Fruit fly (Drosophila melanogaster) whole organism, embryonic: ENCODE data around the gene CG10185.

ENCODE experiments used
- CG11504 ChIP-seq: fragments of 200-800 bp; sonication (Bioruptor generic); optimal IDR thresholded peaks from 3 replicates; lab custom pipeline; 2019; ENCODE audit warnings: missing biosample characterization, mild to moderate bottlenecking, missing genetic modification characterization, moderate library complexity
- CG11723 ChIP-seq: fragments of 200-800 bp; sonication (Bioruptor generic); optimal IDR thresholded peaks from 2 replicates; lab custom pipeline; 2017; ENCODE audit warnings: missing biosample characterization, mild to moderate bottlenecking, missing genetic modification characterization
- CG12219 ChIP-seq: fragments of 200-800 bp; sonication (Bioruptor generic); optimal IDR thresholded peaks from 3 replicates; lab custom pipeline; 2018; ENCODE audit warnings: missing biosample characterization, mild to moderate bottlenecking, missing genetic modification characterization
- CG12769 ChIP-seq: fragments of 200-800 bp; sonication (Bioruptor generic); optimal IDR thresholded peaks from 2 replicates; lab custom pipeline; 2019; ENCODE audit warnings: missing biosample characterization, mild to moderate bottlenecking, missing genetic modification characterization, moderate library complexity
- CG14710 ChIP-seq: fragments of 200-800 bp; sonication (Bioruptor generic); optimal IDR thresholded peaks from 3 replicates; lab custom pipeline; 2019; ENCODE audit warnings: missing biosample characterization, mild to moderate bottlenecking, missing genetic modification characterization, moderate library complexity
- CG14860 ChIP-seq: fragments of 200-800 bp; sonication (Bioruptor generic); IDR thresholded peaks from 3 replicates; pipeline ENCODE4 v1.3.6; 2022; ENCODE audit warnings: missing biosample characterization, missing genetic modification characterization; ENCODE audit not compliant: partially characterized antibody
- CG15269 ChIP-seq: fragments of 200-800 bp; sonication (Bioruptor generic); optimal IDR thresholded peaks from 2 replicates; lab custom pipeline; 2018; ENCODE audit warnings: missing biosample characterization, mild to moderate bottlenecking, missing genetic modification characterization, moderate library complexity
- CG15479 ChIP-seq: fragments of 200-800 bp; sonication (Bioruptor generic); optimal IDR thresholded peaks from 3 replicates; lab custom pipeline; 2019; ENCODE audit warnings: missing biosample characterization, mild to moderate bottlenecking, missing genetic modification characterization, moderate library complexity
- CG16863 ChIP-seq: fragments of 200-800 bp; sonication (Bioruptor generic); optimal IDR thresholded peaks from 3 replicates; lab custom pipeline; 2016; ENCODE audit warnings: missing biosample characterization, missing genetic modification characterization
- CG17829 ChIP-seq: fragments of 200-800 bp; optimal IDR thresholded peaks from 2 replicates; lab custom pipeline; 2019; ENCODE audit warnings: missing biosample characterization, mild to moderate bottlenecking, missing genetic modification characterization, moderate library complexity
- CG18476 ChIP-seq: fragments of 200-800 bp; sonication (Bioruptor generic); optimal IDR thresholded peaks from 2 replicates; lab custom pipeline; 2016; ENCODE audit warnings: missing biosample characterization, mild to moderate bottlenecking, missing genetic modification characterization
- CG31388 ChIP-seq: fragments of 200-800 bp; sonication (Bioruptor generic); optimal IDR thresholded peaks from 2 replicates; lab custom pipeline; 2016; ENCODE audit warnings: missing biosample characterization, missing genetic modification characterization
- CG4328 ChIP-seq: fragments of 200-800 bp; sonication (Bioruptor generic); optimal IDR thresholded peaks from 3 replicates; lab custom pipeline; 2017; ENCODE audit warnings: missing biosample characterization, missing genetic modification reagents, missing genetic modification characterization
- CG6254 ChIP-seq: fragments of 200-800 bp; sonication (Bioruptor generic); optimal IDR thresholded peaks from 3 replicates; lab custom pipeline; 2017; ENCODE audit warnings: mild to moderate bottlenecking, missing biosample characterization, missing genetic modification reagents, missing genetic modification characterization
- CG6791 ChIP-seq: fragments of 200-800 bp; sonication (Bioruptor generic); IDR thresholded peaks from 3 replicates; pipeline ENCODE4 v1.3.6; 2022; ENCODE audit warnings: missing biosample characterization, missing genetic modification characterization; ENCODE audit not compliant: partially characterized antibody
- CG7928 ChIP-seq: fragments of 200-800 bp; sonication (Bioruptor generic); optimal IDR thresholded peaks from 2 replicates; lab custom pipeline; 2017; ENCODE audit warnings: missing biosample characterization, mild to moderate bottlenecking, missing genetic modification characterization
- CG8281 ChIP-seq: fragments of 200-800 bp; sonication (Bioruptor generic); optimal IDR thresholded peaks from 2 replicates; lab custom pipeline; 2018; ENCODE audit warnings: missing biosample characterization, mild to moderate bottlenecking, missing genetic modification characterization, moderate library complexity
- CG9215 ChIP-seq: fragments of 200-800 bp; sonication (Bioruptor generic); IDR thresholded peaks from 2 replicates; pipeline ENCODE4 v1.3.6; 2022; ENCODE audit warnings: missing biosample characterization, missing genetic modification characterization
- CG9437 ChIP-seq: fragments of 200-800 bp; sonication (Bioruptor generic); optimal IDR thresholded peaks from 2 replicates; lab custom pipeline; 2018; ENCODE audit warnings: missing biosample characterization, mild to moderate bottlenecking, missing genetic modification characterization
- Dp ChIP-seq: fragments of 200-800 bp; sonication (Bioruptor generic); optimal IDR thresholded peaks from 2 replicates; lab custom pipeline; 2018; ENCODE audit warnings: missing biosample characterization, mild to moderate bottlenecking, missing genetic modification characterization, moderate library complexity
- Gsc ChIP-seq: fragments of 200-800 bp; sonication (Bioruptor generic); IDR thresholded peaks from 2 replicates; pipeline ENCODE4 v1.3.6; 2022; ENCODE audit warnings: missing biosample characterization, missing genetic modification characterization
- Gug ChIP-seq: fragments of 200-800 bp; sonication (Bioruptor generic); IDR thresholded peaks from 4 replicates; pipeline ENCODE4 v1.3.6; 2022; ENCODE audit warnings: missing biosample characterization, missing genetic modification characterization
- HLH54F ChIP-seq: fragments of 200-800 bp; sonication (Bioruptor generic); optimal IDR thresholded peaks from 3 replicates; lab custom pipeline; 2016; ENCODE audit warnings: missing biosample characterization, missing genetic modification characterization
- MESR4 ChIP-seq: fragments of 200-800 bp; sonication (Bioruptor generic); optimal IDR thresholded peaks from 2 replicates; lab custom pipeline; 2018; ENCODE audit warnings: missing biosample characterization, mild to moderate bottlenecking, missing genetic modification characterization, moderate library complexity
- Mrtf ChIP-seq: fragments of 200-800 bp; sonication (Bioruptor generic); IDR thresholded peaks from 3 replicates; pipeline ENCODE4 v1.3.6; 2022; ENCODE audit warnings: missing biosample characterization, missing genetic modification characterization
- NC2β ChIP-seq: fragments of 200-800 bp; sonication (Bioruptor generic); optimal IDR thresholded peaks from 2 replicates; lab custom pipeline; 2016; ENCODE audit warnings: missing biosample characterization, missing genetic modification characterization
- Sry-δ ChIP-seq: fragments of 200-800 bp; sonication (Bioruptor generic); optimal IDR thresholded peaks from 2 replicates; lab custom pipeline; 2016; ENCODE audit warnings: missing biosample characterization, missing genetic modification characterization
- YL-1 ChIP-seq: fragments of 200-800 bp; sonication (Bioruptor generic); optimal IDR thresholded peaks from 3 replicates; lab custom pipeline; 2017; ENCODE audit warnings: missing biosample characterization, mild to moderate bottlenecking, missing genetic modification characterization
- bbx ChIP-seq: fragments of 200-800 bp; sonication (Bioruptor generic); IDR thresholded peaks from 2 replicates; pipeline ENCODE4 v1.3.6; 2022; ENCODE audit warnings: missing biosample characterization, missing genetic modification characterization; ENCODE audit not compliant: partially characterized antibody
- bowl ChIP-seq: fragments of 200-800 bp; sonication (Bioruptor generic); IDR thresholded peaks from 2 replicates; pipeline ENCODE4 v1.3.6; 2022; ENCODE audit warnings: missing biosample characterization, missing genetic modification characterization
- bsh ChIP-seq, 2 experiments: fragments of 200-800 bp; sonication (Bioruptor generic); optimal IDR thresholded peaks; 2 replicates each; lab custom pipeline; 2017 to 2018; ENCODE audit warnings: mild to moderate bottlenecking in 2 of 2, missing biosample characterization in 2 of 2, missing genetic modification characterization in 2 of 2, moderate library complexity in 1 of 2
- caup ChIP-seq: fragments of 200-800 bp; sonication (Bioruptor generic); optimal IDR thresholded peaks from 3 replicates; lab custom pipeline; 2017; ENCODE audit warnings: missing biosample characterization, mild to moderate bottlenecking, missing genetic modification characterization, moderate library complexity; ENCODE audit not compliant: severe bottlenecking
- dimm ChIP-seq: fragments of 200-800 bp; sonication (Bioruptor generic); IDR thresholded peaks from 2 replicates; pipeline ENCODE4 v1.3.6; 2022; ENCODE audit warnings: missing biosample characterization, missing genetic modification characterization
- dmrt99B ChIP-seq: fragments of 200-800 bp; sonication (Bioruptor generic); optimal IDR thresholded peaks from 2 replicates; lab custom pipeline; 2018; ENCODE audit warnings: missing biosample characterization, mild to moderate bottlenecking, missing genetic modification characterization, moderate library complexity
- dysf ChIP-seq: fragments of 200-800 bp; sonication (Bioruptor generic); IDR thresholded peaks from 3 replicates; pipeline ENCODE4 v1.3.6; 2022; ENCODE audit warnings: missing biosample characterization, missing genetic modification characterization
- emc ChIP-seq: fragments of 200-800 bp; sonication (Bioruptor generic); optimal IDR thresholded peaks from 2 replicates; lab custom pipeline; 2016; ENCODE audit warnings: missing biosample characterization, missing genetic modification characterization
- fd3F ChIP-seq: fragments of 200-800 bp; sonication (Bioruptor generic); optimal IDR thresholded peaks from 2 replicates; lab custom pipeline; 2018; ENCODE audit warnings: missing biosample characterization, mild to moderate bottlenecking, missing genetic modification characterization, moderate library complexity
- jing ChIP-seq: fragments of 200-800 bp; sonication (Bioruptor generic); optimal IDR thresholded peaks from 2 replicates; lab custom pipeline; 2018; ENCODE audit warnings: missing biosample characterization, mild to moderate bottlenecking, missing genetic modification characterization
- mirr ChIP-seq: fragments of 200-800 bp; sonication (Bioruptor generic); optimal IDR thresholded peaks from 3 replicates; lab custom pipeline; 2018; ENCODE audit warnings: missing biosample characterization, mild to moderate bottlenecking, missing genetic modification characterization
- oc ChIP-seq: fragments of 200-800 bp; sonication (Bioruptor generic); optimal IDR thresholded peaks from 2 replicates; lab custom pipeline; 2018; ENCODE audit warnings: missing biosample characterization, mild to moderate bottlenecking, missing genetic modification characterization, moderate library complexity
- peb ChIP-seq: fragments of 200-800 bp; sonication (Bioruptor generic); IDR thresholded peaks from 2 replicates; pipeline ENCODE4 v1.3.6; 2022; ENCODE audit warnings: missing biosample characterization, missing genetic modification characterization
- seq ChIP-seq: fragments of 200-800 bp; sonication (Bioruptor generic); IDR thresholded peaks from 2 replicates; pipeline ENCODE4 v1.3.6; 2022; ENCODE audit warnings: missing biosample characterization, missing genetic modification characterization
- shn ChIP-seq: fragments of 200-800 bp; sonication (Bioruptor generic); optimal IDR thresholded peaks from 3 replicates; lab custom pipeline; 2016; ENCODE audit warnings: missing biosample characterization, missing genetic modification characterization
- stwl ChIP-seq: fragments of 200-800 bp; sonication (Bioruptor generic); optimal IDR thresholded peaks from 3 replicates; lab custom pipeline; 2018; ENCODE audit warnings: missing biosample characterization, mild to moderate bottlenecking, missing genetic modification characterization, moderate library complexity
- tin ChIP-seq: fragments of 200-800 bp; sonication (Bioruptor generic); optimal IDR thresholded peaks from 3 replicates; lab custom pipeline; 2016; ENCODE audit warnings: missing biosample characterization, missing genetic modification characterization
- vnd ChIP-seq: fragments of 200-800 bp; sonication (Bioruptor generic); IDR thresholded peaks from 3 replicates; pipeline ENCODE4 v1.3.6; 2022; ENCODE audit warnings: missing biosample characterization, missing genetic modification characterization; ENCODE audit not compliant: partially characterized antibody
- zfh2 ChIP-seq: fragments of 200-800 bp; sonication (Bioruptor generic); optimal IDR thresholded peaks from 2 replicates; lab custom pipeline; 2016; ENCODE audit warnings: missing biosample characterization, missing genetic modification characterization

Gene CG10185

dm6 chr3R:16071689-16072580, 4.5 kb upstream of the CG10185 start (continued):
- TF ChIP-seq CG15269 (tag; lab: Kevin White, UChicago): no peak
- peak; percentile 46 for TF ChIP-seq dimm (GFP tag; lab: Robert Waterston, UW)
- no peak for TF ChIP-seq CG12769
- peak; percentile 21 for TF ChIP-seq CG31388
- TF ChIP-seq dysf: peak; percentile 64
- no peak for TF ChIP-seq emc (GFP tag; lab: Kevin White, UChicago)
- no peak for TF ChIP-seq CG14860
- TF ChIP-seq fd3F: no peak
- no peak for TF ChIP-seq CG8281 (tag; lab: Kevin White, UChicago)
- TF ChIP-seq oc (tag; lab: Kevin White, UChicago): peak; percentile 54
- TF ChIP-seq bowl (GFP tag; lab: Robert Waterston, UW): no peak
- peak; percentile 5 for TF ChIP-seq Sry-δ (GFP tag; lab: Kevin White, UChicago)
- no peak for TF ChIP-seq MESR4 (GFP tag; lab: Kevin White, UChicago)
- TF ChIP-seq CG18476: peak; percentile 62
- peak; percentile 51 for TF ChIP-seq CG14710 (tag; lab: Kevin White, UChicago)
- no peak for TF ChIP-seq zfh2 (GFP tag; lab: Kevin White, UChicago)
- TF ChIP-seq CG15479 (GFP tag; lab: Kevin White, UChicago): peak; percentile 97
- no peak for TF ChIP-seq CG9437 (GFP tag; lab: Kevin White, UChicago)
- peak; percentile 37 for TF ChIP-seq CG16863 (GFP tag; lab: Kevin White, UChicago)
- peak; percentile 42; the same call in 1 of the 3 replicates for TF ChIP-seq Mrtf (GFP tag; lab: Robert Waterston, UW)
- no peak; the same call in 1 of the 2 replicates for TF ChIP-seq bbx
- no peak for TF ChIP-seq CG7928 (GFP tag; lab: Kevin White, UChicago)
- no peak for TF ChIP-seq jing
- 0 out of 3 replicates have a peak, but pooled peaks have one; percentile 20 for TF ChIP-seq vnd
- no peak for TF ChIP-seq shn (GFP tag; lab: Kevin White, UChicago)
- no peak for TF ChIP-seq CG11723
- TF ChIP-seq HLH54F (GFP tag; lab: Kevin White, UChicago): peak; percentile 35
- no peak for TF ChIP-seq CG9215 (GFP tag; lab: Robert Waterston, UW)
- no peak for TF ChIP-seq caup (GFP tag; lab: Kevin White, UChicago)
- peak; percentile 6 for TF ChIP-seq stwl (tag; lab: Kevin White, UChicago)
- peak; percentile 59 for TF ChIP-seq dmrt99B (tag; lab: Kevin White, UChicago)
- peak; percentile 59 for TF ChIP-seq NC2β (GFP tag; lab: Kevin White, UChicago)
- peak; percentile 57 for TF ChIP-seq peb (GFP tag; lab: Robert Waterston, UW)
- TF ChIP-seq mirr: peak; percentile 43
- TF ChIP-seq Dp: no peak
- TF ChIP-seq CG12219: peak; percentile 30
- peak; percentile 98 for TF ChIP-seq CG11504 (tag; lab: Kevin White, UChicago)
- TF ChIP-seq CG6254 (GFP tag; lab: Kevin White, UChicago): peak; percentile 63
- TF ChIP-seq bsh (GFP tag; optimal IDR thresholded peaks at IDR 0.05; lab: Kevin White, UChicago): peak; percentile 52 to 85
- TF ChIP-seq Gsc (GFP tag; lab: Robert Waterston, UW): no peak
- TF ChIP-seq Gug: peak; percentile 21; the same call in 1 of the 4 replicates
- TF ChIP-seq YL-1: no peak
- TF ChIP-seq CG6791: peak; percentile 44; the same call in 1 of the 3 replicates
- peak; percentile 66; the same call in 1 of the 2 replicates for TF ChIP-seq seq (GFP tag; lab: Robert Waterston, UW)
- TF ChIP-seq CG17829 (tag; lab: Kevin White, UChicago): peak; percentile 90
- no peak for TF ChIP-seq CG4328 (GFP tag; lab: Kevin White, UChicago)
- peak; percentile 76 for TF ChIP-seq tin
